Worm (Caenorhabditis elegans): Measurements from ENCODE around the gene Y58A7A.5.

The Y58A7A.5 gene

DNA sequence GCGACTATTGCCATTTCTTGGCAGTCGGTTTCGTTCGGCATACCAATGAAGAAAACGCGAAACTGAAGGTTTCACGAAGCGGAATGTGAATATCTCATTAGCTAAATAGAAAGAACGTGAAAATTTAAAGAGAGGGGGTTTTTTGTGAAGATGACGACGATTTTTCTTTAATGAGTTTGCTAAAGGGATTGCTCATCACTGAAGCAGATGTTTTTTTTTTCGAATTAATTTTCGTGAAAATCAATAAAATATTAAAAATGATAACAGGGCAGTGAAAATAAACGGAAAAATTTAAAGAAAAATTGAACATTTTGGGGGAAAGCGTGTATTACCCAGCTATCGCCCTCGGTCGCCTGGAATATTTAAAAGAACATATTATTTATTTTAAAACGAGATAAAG lies 21.0 kb upstream of the Y58A7A.5 start, which contains the start of gene srab-3:
Gene srab-3 (minus strand): TSS at position 101 of the 400 bp plus-strand sequence.
- TF ChIP-seq sem-4 (tag; optimal IDR thresholded peaks at IDR 0.05) (no peak), unc-62 (GFP tag; optimal IDR thresholded peaks at IDR 0.05) (no peak)

DNA sequence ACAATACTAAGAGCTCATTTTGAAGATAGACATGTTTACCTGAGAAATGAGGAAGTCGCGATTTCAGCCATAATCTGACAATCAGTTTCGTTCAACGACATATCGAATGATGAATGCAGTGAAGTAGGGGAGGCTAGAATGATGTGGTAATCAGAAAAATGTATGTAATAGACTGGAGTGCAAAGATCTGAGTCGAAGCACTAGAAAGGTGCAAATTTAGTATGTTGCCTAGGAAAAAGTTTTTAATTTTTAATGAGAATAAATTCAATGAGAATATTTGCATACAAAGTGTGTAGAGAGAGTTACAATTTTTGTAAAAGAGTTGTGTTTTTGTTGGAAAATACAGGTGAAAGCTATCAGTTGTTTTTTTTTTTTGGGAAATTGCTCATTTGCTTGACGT lies 18.2 kb upstream of the Y58A7A.5 start, which contains the start of gene srab-2:
Gene srab-2 (minus strand): TSS at position 101 of the 400 bp plus-strand sequence.
- TF ChIP-seq ama-1 (optimal IDR thresholded peaks at IDR 0.05) (no peak), fos-1 (tag; optimal IDR thresholded peaks at IDR 0.05) (no peak), mbf-1 (tag; optimal IDR thresholded peaks at IDR 0.05) (no peak), ceh-82 (tag; optimal IDR thresholded peaks at IDR 0.05) (no peak), ZK546.5 (tag; optimal IDR thresholded peaks at IDR 0.05) (no peak), lin-39 (tag; optimal IDR thresholded peaks at IDR 0.05) (no peak), aly-2 (tag; optimal IDR thresholded peaks at IDR 0.05) (no peak), zag-1 (tag; optimal IDR thresholded peaks at IDR 0.05) (no peak), sma-3 (GFP tag; optimal IDR thresholded peaks at IDR 0.05) (no peak), mdl-1 (tag; optimal IDR thresholded peaks at IDR 0.05) (no peak), snpc-4 (tag; optimal IDR thresholded peaks at IDR 0.05) (no peak), lin-11 (tag; optimal IDR thresholded peaks at IDR 0.05) (no peak), C34F6.9 (tag; optimal IDR thresholded peaks at IDR 0.05) (no peak), nhr-6 (tag; optimal IDR thresholded peaks at IDR 0.05) (no peak), dmd-4 (tag; optimal IDR thresholded peaks at IDR 0.05) (no peak), ztf-1 (GFP tag; conservative IDR thresholded peaks at IDR 0.05) (no peak)

ce11 chrV:5102017-5102416 lies 15.2 kb upstream of the Y58A7A.5 start, which contains the start of gene srab-1:
Gene srab-1 (minus strand): TSS chrV:5102117.
- TF ChIP-seq ztf-11 (tag; optimal IDR thresholded peaks at IDR 0.05), result no peak
- no peak for TF ChIP-seq nhr-129 (tag; optimal IDR thresholded peaks at IDR 0.05)
- no peak for TF ChIP-seq lin-39 (tag; optimal IDR thresholded peaks at IDR 0.05)
- no peak for TF ChIP-seq crh-2 (tag; optimal IDR thresholded peaks at IDR 0.05)
- TF ChIP-seq Y55F3AM.14 (GFP tag; optimal IDR thresholded peaks at IDR 0.05), result no peak
- TF ChIP-seq mab-5 (tag; optimal IDR thresholded peaks at IDR 0.05), result no peak
- no peak for TF ChIP-seq lin-13 (GFP tag; optimal IDR thresholded peaks at IDR 0.05)
- no peak for TF ChIP-seq elt-1 (tag; optimal IDR thresholded peaks at IDR 0.05)
- no peak for TF ChIP-seq ama-1 (optimal IDR thresholded peaks at IDR 0.05)
- TF ChIP-seq nhr-23 (tag; optimal IDR thresholded peaks at IDR 0.05), result no peak
- no peak for TF ChIP-seq dmd-4 (tag; optimal IDR thresholded peaks at IDR 0.05)
- no peak for TF ChIP-seq R02D3.7 (tag; optimal IDR thresholded peaks at IDR 0.05)
- TF ChIP-seq peb-1 (tag; optimal IDR thresholded peaks at IDR 0.05), result no peak
- TF ChIP-seq blmp-1 (tag; optimal IDR thresholded peaks at IDR 0.05; ENCODE audit: insufficient read depth), result no peak
- no peak for TF ChIP-seq aly-2 (tag; optimal IDR thresholded peaks at IDR 0.05)
- no peak for TF ChIP-seq nhr-12 (tag; optimal IDR thresholded peaks at IDR 0.05)
- no peak for TF ChIP-seq nhr-10 (tag; optimal IDR thresholded peaks at IDR 0.05)

DNA sequence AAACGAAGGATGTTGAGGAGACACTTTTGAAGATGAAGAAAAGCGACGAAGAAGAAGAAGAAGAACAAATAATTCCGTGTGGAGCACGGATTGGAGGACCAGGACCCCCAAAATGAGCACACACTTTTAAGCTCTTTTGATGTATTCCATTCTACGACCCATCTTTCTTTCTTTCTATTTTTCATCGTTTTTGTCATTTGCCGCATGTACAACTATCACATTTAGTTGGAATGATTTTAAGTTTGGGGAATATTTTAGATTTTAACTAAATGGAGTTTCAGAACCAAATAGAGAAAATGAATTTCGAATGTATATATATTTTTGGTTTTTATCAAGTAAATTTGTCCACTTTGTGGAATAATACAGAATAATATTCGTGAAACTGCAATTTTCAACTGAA lies 12.2 kb upstream of the Y58A7A.5 start, which contains the start of gene unc-46:
Gene unc-46 (minus strand): TSS at position 101 of the 400 bp plus-strand sequence.
- no peak for TF ChIP-seq sma-9 (GFP tag; optimal IDR thresholded peaks at IDR 0.05)
- TF ChIP-seq sma-9 (tag; optimal IDR thresholded peaks at IDR 0.05), result no peak
- TF ChIP-seq lin-11 (tag; optimal IDR thresholded peaks at IDR 0.05), result no peak
- TF ChIP-seq nhr-12 (tag; optimal IDR thresholded peaks at IDR 0.05), result no peak
- TF ChIP-seq ama-1 (optimal IDR thresholded peaks at IDR 0.05), result no peak
- no peak for TF ChIP-seq elt-1 (tag; optimal IDR thresholded peaks at IDR 0.05)
- TF ChIP-seq unc-62 (GFP tag; optimal IDR thresholded peaks at IDR 0.05), result no peak
- no peak for TF ChIP-seq peb-1 (tag; optimal IDR thresholded peaks at IDR 0.05)
- TF ChIP-seq nhr-23 (tag; optimal IDR thresholded peaks at IDR 0.05), result no peak
- no peak for TF ChIP-seq ZK546.5 (tag; optimal IDR thresholded peaks at IDR 0.05)
- TF ChIP-seq crh-2 (tag; optimal IDR thresholded peaks at IDR 0.05), result no peak
- no peak for TF ChIP-seq nhr-25 (tag; optimal IDR thresholded peaks at IDR 0.05)
- TF ChIP-seq nhr-11 (tag; optimal IDR thresholded peaks at IDR 0.05), result no peak
- no peak for TF ChIP-seq zag-1 (tag; optimal IDR thresholded peaks at IDR 0.05)
- no peak for TF ChIP-seq sem-4 (tag; optimal IDR thresholded peaks at IDR 0.05)
- TF ChIP-seq C34F6.9 (tag; optimal IDR thresholded peaks at IDR 0.05), result no peak
- no peak for TF ChIP-seq gmeb-1 (tag; optimal IDR thresholded peaks at IDR 0.05)
- TF ChIP-seq F13H6.1 (tag; optimal IDR thresholded peaks at IDR 0.05), result no peak

Measured in whole organism, L2 larva.